Fruit fly (Drosophila melanogaster): ENCODE results near the gene CG44194.

DNA sequence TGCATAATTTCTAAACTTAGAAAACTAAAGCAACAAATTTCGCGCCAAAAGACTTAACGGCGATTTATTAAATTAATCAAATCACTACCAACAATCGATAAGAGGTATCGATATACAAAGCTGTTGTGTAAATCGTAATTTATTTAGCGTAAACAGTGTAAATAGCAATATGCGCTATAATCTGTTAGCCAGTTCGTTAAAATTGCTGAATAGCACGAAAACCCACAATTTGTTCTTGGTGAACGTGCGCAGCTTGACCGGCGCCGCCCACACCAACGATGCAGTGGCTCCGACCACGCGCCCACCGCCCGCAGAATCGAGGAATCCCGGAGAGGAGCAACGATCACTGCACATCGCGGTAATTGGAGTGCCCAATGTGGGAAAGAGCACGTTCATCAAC lies 2.0 kb downstream of the CG44194 start, which contains the start of gene CG7488:
- TF ChIP-seq h (GFP tag; optimal IDR thresholded peaks at IDR 0.05) (no peak), brk (GFP tag; optimal IDR thresholded peaks at IDR 0.05) (no peak), CG32264 (GFP tag; optimal IDR thresholded peaks at IDR 0.05) (no peak), Jra (GFP tag; optimal IDR thresholded peaks at IDR 0.05) (no peak), Vsx2 (GFP tag; optimal IDR thresholded peaks at IDR 0.05; ENCODE audit: partially characterized antibody) (no peak), Myc (optimal IDR thresholded peaks at IDR 0.05) (no peak), ey (GFP tag; optimal IDR thresholded peaks at IDR 0.05) (no peak), foxo (GFP tag; optimal IDR thresholded peaks at IDR 0.05) (no peak), Rel (GFP tag; optimal IDR thresholded peaks at IDR 0.05) (no peak), Rel (tag; optimal IDR thresholded peaks at IDR 0.05) (no peak), Hnf4 (GFP tag; optimal IDR thresholded peaks at IDR 0.05) (no peak), psq (GFP tag; optimal IDR thresholded peaks at IDR 0.05) (no peak), sv (GFP tag; optimal IDR thresholded peaks at IDR 0.05) (no peak), GATAd (GFP tag; optimal IDR thresholded peaks at IDR 0.05) (no peak), Sp1 (GFP tag; optimal IDR thresholded peaks at IDR 0.05) (no peak)

Measured in whole organism, wandering third instar larva.